Worm (Caenorhabditis elegans) whole organism, early embryonic: Measurements from ENCODE around the gene Y11D7A.19.
A peak's percentile ranks its signal among the peaks of the same experiment; 100 is the strongest.

ENCODE experiments used
- ama-1 ChIP-seq: fragments of 150-350 bp; optimal IDR thresholded peaks from 2 replicates; lab custom pipeline; 2014
- ceh-13 ChIP-seq: fragments of 200-800 bp; sonication (Bioruptor generic); optimal IDR thresholded peaks from 2 replicates; lab custom pipeline; 2018; ENCODE audit warnings: mild to moderate bottlenecking, missing genetic modification characterization, missing compliant biosample characterization
- ets-7 ChIP-seq: sonication (generic microtip); optimal IDR thresholded peaks from 2 replicates; lab custom pipeline; 2016; ENCODE audit warnings: missing genotype, missing genetic modification characterization, missing compliant biosample characterization
- flt-1 ChIP-seq: fragments of 200-800 bp; sonication (Bioruptor generic); IDR thresholded peaks from 2 replicates; pipeline ENCODE4 v1.3.6; 2022; ENCODE audit warnings: missing genetic modification characterization, missing compliant biosample characterization
- hmg-4 ChIP-seq: fragments of 200-800 bp; sonication (Bioruptor generic); optimal IDR thresholded peaks from 2 replicates; lab custom pipeline; 2018; ENCODE audit warnings: mild to moderate bottlenecking, missing genetic modification characterization, missing compliant biosample characterization

ce11 chrIV:9267581-9267980 lies 1.2 kb upstream of the Y11D7A.19 start:
- TF ChIP-seq ama-1 (lab: Kevin White, UChicago) (no peak), hmg-4 (GFP tag; lab: Kevin White, UChicago) (peak; percentile 72), flt-1 (GFP tag; lab: Robert Waterston, UW) (no peak), ceh-13 (GFP tag; lab: Kevin White, UChicago) (no peak), ets-7 (tag; lab: Kevin White, UChicago) (no peak)
